Worm (Caenorhabditis elegans) whole organism, L4 larva: ENCODE data around the gene fbxb-74.

Experiments used
- D1046.2 ChIP-seq: fragments of 200-800 bp; sonication (Bioruptor generic); IDR thresholded peaks from 2 replicates; pipeline ENCODE4 v1.3.6; 2022; ENCODE audit warnings: missing genetic modification characterization, missing compliant biosample characterization
- F37D6.2 ChIP-seq: sonication (generic microtip); optimal IDR thresholded peaks from 2 replicates; lab custom pipeline; 2016; ENCODE audit warnings: mild to moderate bottlenecking, missing genetic modification characterization, missing compliant biosample characterization
- R02D3.7 ChIP-seq: fragments of 150-350 bp; sonication (generic microtip); optimal IDR thresholded peaks from 3 replicates; lab custom pipeline; 2014; ENCODE audit warnings: missing biosample characterization, missing genetic modification characterization
- T20F7.1 ChIP-seq: fragments of 200-800 bp; sonication (Bioruptor generic); optimal IDR thresholded peaks from 2 replicates; lab custom pipeline; 2018; ENCODE audit warnings: mild to moderate bottlenecking, missing genetic modification characterization, missing compliant biosample characterization
- T26A8.4 ChIP-seq: fragments of 200-800 bp; sonication (Bioruptor generic); IDR thresholded peaks from 2 replicates; pipeline ENCODE4 v1.3.6; 2022; ENCODE audit warnings: missing genetic modification characterization, missing compliant biosample characterization
- aha-1 ChIP-seq: fragments of 150-350 bp; peaks from one replicate; lab custom pipeline; 2014; ENCODE audit warnings: missing biosample characterization, missing genetic modification characterization
- aly-2 ChIP-seq: sonication (generic microtip); optimal IDR thresholded peaks from 2 replicates; lab custom pipeline; 2018; ENCODE audit warnings: missing biosample characterization, missing genetic modification characterization
- ceh-62 ChIP-seq: sonication (generic microtip); optimal IDR thresholded peaks from 2 replicates; lab custom pipeline; 2017; ENCODE audit warnings: missing biosample characterization, missing genetic modification characterization
- ceh-82 ChIP-seq: sonication (generic microtip); optimal IDR thresholded peaks from 2 replicates; lab custom pipeline; 2017; ENCODE audit warnings: missing biosample characterization, missing genetic modification characterization
- daf-12 ChIP-seq: fragments of 150-350 bp; optimal IDR thresholded peaks from 2 replicates; lab custom pipeline; 2014; ENCODE audit warnings: missing biosample characterization, missing genetic modification reagents, missing genetic modification characterization
- daf-8 ChIP-seq: fragments of 200-800 bp; sonication (Bioruptor generic); IDR thresholded peaks from 2 replicates; pipeline ENCODE4 v1.3.6; 2022; ENCODE audit warnings: missing genetic modification characterization, missing compliant biosample characterization
- dpl-1 ChIP-seq: fragments of 150-350 bp; optimal IDR thresholded peaks from 2 replicates; lab custom pipeline; 2014; ENCODE audit warnings: missing biosample characterization, missing genetic modification reagents, missing genetic modification characterization
- duxl-1 ChIP-seq: sonication (generic microtip); optimal IDR thresholded peaks from 2 replicates; lab custom pipeline; 2016; ENCODE audit warnings: mild to moderate bottlenecking, missing genetic modification characterization, moderate library complexity, missing compliant biosample characterization; ENCODE audit not compliant: poor library complexity
- dve-1 ChIP-seq: sonication (generic microtip); optimal IDR thresholded peaks from 2 replicates; lab custom pipeline; 2017; ENCODE audit warnings: antibody characterized with exemption, mild to moderate bottlenecking, missing genetic modification characterization, missing compliant biosample characterization; ENCODE audit not compliant: insufficient read depth
- egl-43 ChIP-seq: fragments of 200-800 bp; sonication (Bioruptor generic); IDR thresholded peaks from 2 replicates; pipeline ENCODE4 v1.3.6; 2022; ENCODE audit warnings: missing genetic modification reagents, missing genetic modification characterization, missing compliant biosample characterization
- fkh-10 ChIP-seq: fragments of 150-350 bp; optimal IDR thresholded peaks from 2 replicates; lab custom pipeline; 2014; ENCODE audit warnings: missing biosample characterization, missing genetic modification reagents, missing genetic modification characterization
- fos-1 ChIP-seq: fragments of 150-350 bp; optimal IDR thresholded peaks from 2 replicates; lab custom pipeline; 2014; ENCODE audit warnings: missing biosample characterization, missing genetic modification characterization
- hlh-11 ChIP-seq: fragments of 200-800 bp; sonication (Bioruptor generic); optimal IDR thresholded peaks from 2 replicates; lab custom pipeline; 2018; ENCODE audit warnings: mild to moderate bottlenecking, missing genetic modification characterization, missing compliant biosample characterization
- hlh-30 ChIP-seq: sonication (generic microtip); optimal IDR thresholded peaks from 2 replicates; lab custom pipeline; 2017; ENCODE audit warnings: antibody characterized with exemption, mild to moderate bottlenecking, missing genetic modification characterization, missing compliant biosample characterization; ENCODE audit not compliant: insufficient read depth
- hmg-1.1 ChIP-seq: fragments of 200-800 bp; sonication (Bioruptor generic); IDR thresholded peaks from 2 replicates; pipeline ENCODE4 v1.3.6; 2022; ENCODE audit warnings: missing genetic modification reagents, missing genetic modification characterization, missing compliant biosample characterization
- lin-13 ChIP-seq: fragments of 150-350 bp; optimal IDR thresholded peaks from 2 replicates; lab custom pipeline; 2014; ENCODE audit warnings: missing biosample characterization, missing genetic modification reagents, missing genetic modification characterization
- lin-15B ChIP-seq: fragments of 150-350 bp; sonication (generic microtip); optimal IDR thresholded peaks from 3 replicates; lab custom pipeline; 2014; ENCODE audit warnings: missing biosample characterization, missing genetic modification characterization
- lin-29 ChIP-seq: fragments of 200-800 bp; sonication (Bioruptor generic); IDR thresholded peaks from 2 replicates; pipeline ENCODE4 v1.3.6; 2022; ENCODE audit warnings: missing genetic modification reagents, missing genetic modification characterization, missing compliant biosample characterization
- lin-38 ChIP-seq: fragments of 200-800 bp; sonication (Bioruptor generic); IDR thresholded peaks from 2 replicates; pipeline ENCODE4 v1.3.6; 2022; ENCODE audit warnings: missing genetic modification reagents, missing genetic modification characterization, missing compliant biosample characterization
- lsy-2 ChIP-seq, 2 experiments: fragments of 150-350 bp in 1 of 2; sonication (generic microtip) in 1 of 2; optimal IDR thresholded peaks; 2 replicates each; lab custom pipeline; 2014 to 2017; ENCODE audit warnings: missing biosample characterization in 2 of 2, missing genetic modification characterization in 2 of 2
- mdl-1 ChIP-seq, 2 experiments: fragments of 150-350 bp in 1 of 2; sonication (generic microtip) in 1 of 2; optimal IDR thresholded peaks; 2 replicates each; lab custom pipeline; 2014 to 2017; ENCODE audit warnings: missing biosample characterization in 2 of 2, missing genetic modification characterization in 2 of 2
- mes-2 ChIP-seq: sonication (generic microtip); optimal IDR thresholded peaks from 2 replicates; lab custom pipeline; 2016; ENCODE audit warnings: missing genotype, mild to moderate bottlenecking, missing genetic modification characterization, missing compliant biosample characterization; ENCODE audit not compliant: poor library complexity, severe bottlenecking
- mxl-3 ChIP-seq: fragments of 200-800 bp; sonication (Bioruptor generic); optimal IDR thresholded peaks from 2 replicates; lab custom pipeline; 2018; ENCODE audit warnings: mild to moderate bottlenecking, missing genetic modification characterization, missing compliant biosample characterization
- nhr-10 ChIP-seq: fragments of 150-350 bp; optimal IDR thresholded peaks from 2 replicates; lab custom pipeline; 2014; ENCODE audit warnings: missing biosample characterization, missing genetic modification characterization
- nhr-102 ChIP-seq: sonication (generic microtip); optimal IDR thresholded peaks from 2 replicates; lab custom pipeline; 2016; ENCODE audit warnings: mild to moderate bottlenecking, missing genetic modification characterization, moderate library complexity, missing compliant biosample characterization
- nhr-11 ChIP-seq: fragments of 150-350 bp; optimal IDR thresholded peaks from 2 replicates; lab custom pipeline; 2014; ENCODE audit warnings: missing biosample characterization, missing genetic modification characterization
- nhr-76 ChIP-seq: fragments of 150-350 bp; optimal IDR thresholded peaks from 2 replicates; lab custom pipeline; 2014; ENCODE audit warnings: missing biosample characterization, missing genetic modification characterization
- nhr-77 ChIP-seq: fragments of 150-350 bp; optimal IDR thresholded peaks from 2 replicates; lab custom pipeline; 2014; ENCODE audit warnings: missing biosample characterization, missing genetic modification characterization
- php-3 ChIP-seq: fragments of 200-800 bp; sonication (Bioruptor generic); IDR thresholded peaks from 2 replicates; pipeline ENCODE4 v1.3.6; 2022; ENCODE audit warnings: missing genetic modification reagents, missing genetic modification characterization, missing compliant biosample characterization
- skn-1 ChIP-seq: fragments of 150-350 bp; optimal IDR thresholded peaks from 2 replicates; lab custom pipeline; 2014; ENCODE audit warnings: missing biosample characterization, missing genetic modification characterization
- snpc-1.2 ChIP-seq: fragments of 200-800 bp; sonication (Bioruptor generic); IDR thresholded peaks from 2 replicates; pipeline ENCODE4 v1.3.6; 2022; ENCODE audit warnings: missing genetic modification reagents, missing genetic modification characterization, missing compliant biosample characterization
- snpc-4 ChIP-seq: fragments of 150-350 bp; optimal IDR thresholded peaks from 2 replicates; lab custom pipeline; 2014; ENCODE audit warnings: missing biosample characterization, missing genetic modification characterization
- spr-1 ChIP-seq: sonication (generic microtip); optimal IDR thresholded peaks from 2 replicates; lab custom pipeline; 2016; ENCODE audit warnings: mild to moderate bottlenecking, missing genetic modification characterization, missing compliant biosample characterization
- spr-3 ChIP-seq: fragments of 200-800 bp; sonication (Bioruptor generic); optimal IDR thresholded peaks from 2 replicates; lab custom pipeline; 2018; ENCODE audit warnings: mild to moderate bottlenecking, missing genetic modification characterization, missing compliant biosample characterization
- unc-130 ChIP-seq: sonication (generic microtip); optimal IDR thresholded peaks from 2 replicates; lab custom pipeline; 2016; ENCODE audit warnings: missing genetic modification reagents, missing genetic modification characterization, missing compliant biosample characterization
- unc-62 ChIP-seq, 3 experiments: fragments of 150-350 bp in 1 of 3; sonication (generic microtip); optimal IDR thresholded peaks in 2 of 3; peaks in 1 of 3; 1 replicate in 1 of 3; 2 replicates in 2 of 3; lab custom pipeline; 2014 to 2017; ENCODE audit warnings: missing biosample characterization in 3 of 3, missing genetic modification characterization in 3 of 3, missing genetic modification reagents in 3 of 3, missing genotype in 1 of 3
- zag-1 ChIP-seq: fragments of 150-350 bp; optimal IDR thresholded peaks from 2 replicates; lab custom pipeline; 2014; ENCODE audit warnings: missing biosample characterization, missing genetic modification characterization
- zfp-2 ChIP-seq: sonication (generic microtip); optimal IDR thresholded peaks from 2 replicates; lab custom pipeline; 2016; ENCODE audit warnings: mild to moderate bottlenecking, missing genetic modification characterization, missing compliant biosample characterization
- ztf-11 ChIP-seq: fragments of 150-350 bp; optimal IDR thresholded peaks from 2 replicates; lab custom pipeline; 2014; ENCODE audit warnings: missing biosample characterization, missing genetic modification characterization

fbxb-74 gene

DNA sequence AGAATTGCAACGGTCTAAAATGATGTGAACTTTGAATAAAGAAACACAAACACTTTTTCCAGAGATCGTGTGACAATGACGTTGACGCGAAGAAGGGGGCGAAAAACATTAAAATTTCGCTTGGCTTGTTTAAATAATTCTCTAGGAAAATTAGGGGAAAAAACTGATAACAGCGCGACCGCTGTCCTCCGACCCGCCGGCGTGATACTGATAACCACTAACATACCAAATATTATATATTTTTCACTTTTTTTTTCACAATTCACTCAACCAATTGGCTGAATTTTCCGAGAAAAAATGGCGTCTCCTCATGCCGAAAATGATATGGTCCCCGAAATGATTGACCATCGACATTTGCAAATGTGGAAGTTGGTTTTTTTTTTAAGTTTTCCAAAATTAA is 10.8 kb upstream of the fbxb-74 start (continued):
- TF ChIP-seq mxl-3 (GFP tag; lab: Kevin White, UChicago): no peak
- peak; percentile 22 for TF ChIP-seq zfp-2 (tag; lab: Kevin White, UChicago)
- TF ChIP-seq fos-1 (tag; lab: Kevin White, UChicago): no peak

DNA sequence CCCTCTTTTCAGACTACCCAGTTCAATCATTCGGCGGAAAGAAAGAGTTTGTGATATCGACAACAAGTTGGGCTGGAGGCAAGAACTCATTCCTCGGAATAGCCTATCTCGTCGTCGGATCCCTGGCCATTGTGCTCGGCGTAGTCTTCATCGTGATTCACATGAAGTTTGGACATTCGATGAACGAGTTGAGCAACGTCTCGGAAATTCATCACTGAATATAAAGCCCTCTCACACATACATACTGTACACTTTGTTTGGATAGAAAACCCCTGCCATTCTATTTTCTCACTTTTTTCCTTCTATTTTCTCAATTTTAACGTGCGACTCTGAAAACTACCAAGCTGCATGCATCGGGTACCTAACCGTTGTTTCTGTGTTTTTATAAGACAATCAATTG is 10.3 kb upstream of the fbxb-74 start, which contains the start of gene R08C7.12:
TSS of gene R08C7.12 (plus strand) at position 301 of the 400 bp plus-strand sequence.
- TF ChIP-seq hmg-1.1 (GFP tag; lab: Robert Waterston, UW): no peak
- no peak for TF ChIP-seq snpc-1.2 (GFP tag; lab: Robert Waterston, UW)
- no peak for TF ChIP-seq dpl-1
- TF ChIP-seq aha-1 (tag; lab: Kevin White, UChicago): peak; percentile 8

DNA sequence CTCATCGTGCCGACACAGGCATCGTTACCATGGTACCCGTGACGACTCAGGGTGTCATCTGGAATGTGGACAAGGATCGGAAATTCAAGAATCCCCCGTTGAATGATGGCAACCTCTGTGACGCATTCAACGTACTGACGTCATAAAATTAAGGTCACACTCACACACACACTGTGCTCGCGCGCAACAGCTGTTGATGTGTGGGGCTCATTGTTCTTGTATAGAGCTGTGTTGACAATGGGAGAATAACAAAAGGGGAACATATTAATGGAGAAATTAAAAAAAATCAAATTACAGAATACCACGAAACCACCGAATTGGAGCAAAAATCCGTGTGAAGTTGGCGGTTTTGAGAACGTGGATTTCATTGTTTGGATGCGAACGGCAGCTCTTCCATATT is 9.3 kb upstream of the fbxb-74 start:
- TF ChIP-seq F37D6.2 (tag; lab: Kevin White, UChicago): no peak
- no peak for TF ChIP-seq dve-1 (tag; lab: Kevin White, UChicago)
- TF ChIP-seq mes-2 (tag; lab: Kevin White, UChicago): peak; percentile 15
- TF ChIP-seq ceh-62 (tag; lab: Kevin White, UChicago): no peak
- TF ChIP-seq lin-15B (tag; lab: Kevin White, UChicago): no peak
- no peak for TF ChIP-seq snpc-4 (tag; lab: Kevin White, UChicago)
- TF ChIP-seq hlh-30 (tag; lab: Kevin White, UChicago): no peak

DNA sequence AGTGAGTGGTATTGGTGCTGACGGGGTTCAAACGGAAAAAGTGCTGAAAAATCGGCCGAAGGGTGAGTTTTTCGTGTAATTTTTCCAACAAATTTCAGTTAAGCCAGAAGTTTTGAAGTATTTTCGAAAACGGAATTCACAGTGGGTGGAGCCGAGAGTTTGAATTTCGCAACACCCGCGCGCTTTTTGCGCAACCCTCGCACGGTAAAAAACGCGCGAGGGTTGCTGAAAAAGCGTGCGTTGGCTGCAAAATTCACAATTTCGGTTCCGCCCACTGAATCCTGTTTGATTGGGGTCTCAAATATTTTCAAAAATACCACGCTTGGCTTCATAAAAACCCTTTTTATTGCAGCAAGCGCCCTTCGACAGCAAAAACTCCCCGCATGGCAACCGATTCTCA is 8.3 kb upstream of the fbxb-74 start:
- TF ChIP-seq nhr-11 (no peak), nhr-77 (tag; lab: Kevin White, UChicago) (no peak), lsy-2 (tag; optimal IDR thresholded peaks at IDR 0.05; lab: Kevin White, UChicago) (no peak), D1046.2 (GFP tag; lab: Robert Waterston, UW) (0 out of 2 replicates have a peak, but pooled peaks have one; percentile 30), ztf-11 (no peak), snpc-1.2 (GFP tag; lab: Robert Waterston, UW) (peak; percentile 63), egl-43 (GFP tag; lab: Robert Waterston, UW) (0 out of 2 replicates have a peak, but pooled peaks have one; percentile 55), T26A8.4 (GFP tag; lab: Robert Waterston, UW) (no peak), nhr-76 (tag; lab: Kevin White, UChicago) (no peak), ceh-62 (tag; lab: Kevin White, UChicago) (no peak), fkh-10 (GFP tag; lab: Kevin White, UChicago) (no peak), lin-29 (GFP tag; lab: Robert Waterston, UW) (no peak), lin-38 (GFP tag; lab: Robert Waterston, UW) (peak; percentile 41), unc-130 (GFP tag; lab: Kevin White, UChicago) (peak; percentile 31), lin-13 (GFP tag; lab: Kevin White, UChicago) (no peak)
- TF ChIP-seq, all 104 proteins: peak for 5

DNA sequence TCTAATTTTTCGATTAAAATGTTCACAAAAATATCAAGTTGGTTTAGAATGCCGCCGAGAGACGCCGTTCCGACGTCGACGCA is 8.0 kb upstream of the fbxb-74 start, which contains the start of gene chat-1:
TSS of gene chat-1 (plus strand) at position 48 of the 83 bp plus-strand sequence.
- TF ChIP-seq php-3 (GFP tag; lab: Robert Waterston, UW): no peak
- TF ChIP-seq snpc-4 (tag; lab: Kevin White, UChicago): no peak
- TF ChIP-seq zag-1 (tag; lab: Kevin White, UChicago): no peak
- no peak for TF ChIP-seq daf-12 (tag; lab: Kevin White, UChicago)
- no peak for TF ChIP-seq aly-2 (tag; lab: Kevin White, UChicago)
- TF ChIP-seq spr-1: no peak

DNA sequence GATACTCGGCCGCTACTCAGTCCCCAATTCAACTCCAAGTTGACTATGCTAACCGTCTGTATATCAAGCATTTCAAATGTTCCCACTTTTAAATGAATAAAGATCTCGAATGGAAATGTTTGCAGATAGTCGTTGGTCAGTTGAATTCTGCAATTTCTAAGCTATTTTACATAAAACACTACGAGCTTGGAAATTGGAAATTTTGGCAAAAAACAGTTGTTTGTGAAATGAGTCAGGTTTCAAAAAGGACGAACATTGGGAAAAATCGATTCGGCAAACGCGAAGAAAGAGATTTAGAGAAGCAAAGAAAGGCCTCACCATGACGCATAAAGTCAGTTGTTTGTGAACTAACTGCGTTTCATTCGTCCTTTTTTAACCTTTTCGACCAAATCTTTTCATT is 7.8 kb upstream of the fbxb-74 start:
- no peak for TF ChIP-seq daf-8 (GFP tag; lab: Robert Waterston, UW)
- TF ChIP-seq skn-1 (tag; lab: Kevin White, UChicago): no peak
- TF ChIP-seq duxl-1: no peak
- peak; percentile 2 for TF ChIP-seq hlh-11 (tag; lab: Kevin White, UChicago)
- peak; percentile 29 for TF ChIP-seq T20F7.1 (GFP tag; lab: Kevin White, UChicago)
- peak; percentile 21 for TF ChIP-seq nhr-102 (tag; lab: Kevin White, UChicago)
- TF ChIP-seq mdl-1 (tag; optimal IDR thresholded peaks at IDR 0.05; lab: Kevin White, UChicago): no peak
- TF ChIP-seq nhr-10: no peak
- peak; percentile 50 for TF ChIP-seq mes-2 (tag; lab: Kevin White, UChicago)
- TF ChIP-seq ceh-82 (tag; lab: Kevin White, UChicago): no peak
- no peak for TF ChIP-seq R02D3.7 (tag; lab: Kevin White, UChicago)
- no peak for TF ChIP-seq daf-12 (tag; lab: Kevin White, UChicago)
- TF ChIP-seq spr-3: no peak
- peak; percentile 63 for TF ChIP-seq hlh-30 (tag; lab: Kevin White, UChicago)
- TF ChIP-seq unc-62 (GFP tag; optimal IDR thresholded peaks at IDR 0.05 in 1 of 2; lab: Kevin White, UChicago): peak in 1 of 2 experiments; percentile 67
- TF ChIP-seq unc-62 (tag; optimal IDR thresholded peaks at IDR 0.05; lab: Kevin White, UChicago): no peak
